Worm (Caenorhabditis elegans): Measurements from ENCODE around the gene lmd-3.

DNA sequence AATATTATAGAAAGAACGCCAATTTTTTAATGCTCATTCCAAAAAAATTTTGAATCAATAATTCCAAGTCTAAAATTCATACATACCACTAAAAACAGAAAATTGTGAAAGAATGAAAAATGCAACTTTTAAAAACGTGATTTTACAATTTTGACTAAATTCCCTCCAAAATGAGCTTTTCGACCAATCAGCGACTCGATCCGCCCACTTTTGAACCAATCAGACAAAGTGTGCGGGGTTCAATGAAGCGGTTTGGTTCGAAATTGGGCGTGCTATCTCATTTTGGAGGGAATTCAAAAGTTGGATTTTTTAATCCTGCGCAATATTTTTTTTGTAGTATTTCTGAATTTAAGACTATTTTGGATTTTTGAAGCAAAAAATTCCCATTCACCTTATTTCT, 27.3 kb downstream of the lmd-3 start:
- TF ChIP-seq pha-2 (tag; optimal IDR thresholded peaks at IDR 0.05), result no peak
- TF ChIP-seq tbx-2 (tag; optimal IDR thresholded peaks at IDR 0.05), result no peak
- no peak for TF ChIP-seq fkh-10 (GFP tag; optimal IDR thresholded peaks at IDR 0.05)
- TF ChIP-seq ceh-30 (tag; optimal IDR thresholded peaks at IDR 0.05), result no peak
- TF ChIP-seq ama-1 (optimal IDR thresholded peaks at IDR 0.05), result no peak
- no peak for TF ChIP-seq K09A11.1 (tag; optimal IDR thresholded peaks at IDR 0.05; ENCODE audit: insufficient read depth)
- no peak for TF ChIP-seq odd-2 (tag; optimal IDR thresholded peaks at IDR 0.05)
- TF ChIP-seq ceh-2 (tag; optimal IDR thresholded peaks at IDR 0.05), result no peak
- TF ChIP-seq unc-55 (GFP tag; optimal IDR thresholded peaks at IDR 0.05), result no peak
- no peak for TF ChIP-seq pax-1 (tag; optimal IDR thresholded peaks at IDR 0.05)

Measured in whole organism, late embryonic.